Worm (Caenorhabditis elegans): ENCODE data around the gene grl-12.

DNA sequence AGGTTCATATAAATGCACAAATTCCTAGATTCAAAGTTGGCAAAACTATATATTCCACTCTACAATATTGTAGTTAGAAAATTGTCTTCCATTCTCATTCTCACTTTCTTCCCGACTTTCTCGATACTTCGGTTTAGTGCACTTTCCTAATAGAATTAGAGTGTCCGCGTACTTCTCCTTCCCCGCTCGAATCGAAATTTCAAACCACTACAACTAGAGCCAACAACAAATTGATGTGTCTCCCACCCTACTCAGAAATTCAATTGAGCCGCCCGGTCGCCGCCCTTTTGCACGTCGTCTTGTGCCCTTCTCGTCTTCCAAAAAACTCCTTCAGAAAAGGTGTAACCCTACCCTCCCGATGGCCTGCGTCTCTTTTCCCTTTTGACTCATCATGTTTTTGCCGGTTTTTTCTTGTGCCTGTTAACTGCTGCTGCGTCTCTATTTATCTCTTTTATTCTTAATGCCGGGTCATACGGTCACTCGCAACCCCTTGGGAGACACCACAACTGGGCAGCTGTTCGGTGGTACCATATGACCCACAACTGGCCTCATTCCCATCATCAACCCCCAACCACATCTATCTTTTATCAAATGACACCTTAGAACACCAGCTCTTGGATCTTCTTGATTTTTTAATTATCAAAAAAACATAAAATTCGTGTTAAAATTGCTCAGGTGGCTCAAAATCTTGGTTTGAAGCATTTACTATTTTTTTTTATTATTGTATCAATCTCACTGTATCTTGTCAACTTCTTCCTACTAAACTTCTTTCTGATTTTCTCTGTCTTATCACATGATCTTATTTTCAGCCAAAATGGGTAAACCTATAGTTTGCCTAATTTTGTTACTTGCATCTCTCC is 42.5 kb downstream of the grl-12 start, which contains the start of gene tag-196:
- no peak for TF ChIP-seq nhr-11 (tag; optimal IDR thresholded peaks at IDR 0.05)
- no peak for TF ChIP-seq fos-1 (tag; optimal IDR thresholded peaks at IDR 0.05)
- no peak for TF ChIP-seq mef-2 (tag; optimal IDR thresholded peaks at IDR 0.05)
- TF ChIP-seq fkh-10 (GFP tag; optimal IDR thresholded peaks at IDR 0.05) = no peak
- no peak for TF ChIP-seq dsc-1 (tag; optimal IDR thresholded peaks at IDR 0.05)
- TF ChIP-seq aly-2 (tag; optimal IDR thresholded peaks at IDR 0.05) = no peak
- no peak for TF ChIP-seq snpc-4 (tag; optimal IDR thresholded peaks at IDR 0.05)
- TF ChIP-seq egl-27 (tag; optimal IDR thresholded peaks at IDR 0.05) = no peak
